Worm (Caenorhabditis elegans) whole organism, L2 larva: ENCODE results near the gene gas-1.

Experiments used
- C34F6.9 ChIP-seq: fragments of 150-350 bp; optimal IDR thresholded peaks from 2 replicates; lab custom pipeline; 2014; ENCODE audit warnings: missing biosample characterization, missing genetic modification characterization
- ZK546.5 ChIP-seq: sonication (generic microtip); optimal IDR thresholded peaks from 2 replicates; lab custom pipeline; 2017; ENCODE audit warnings: missing biosample characterization, missing genetic modification characterization
- egl-27 ChIP-seq: sonication (generic microtip); optimal IDR thresholded peaks from 3 replicates; lab custom pipeline; 2017; ENCODE audit warnings: missing biosample characterization, missing genetic modification reagents, missing genetic modification characterization
- lin-11 ChIP-seq: fragments of 150-350 bp; sonication (generic microtip); optimal IDR thresholded peaks from 2 replicates; lab custom pipeline; 2014; ENCODE audit warnings: missing biosample characterization, missing genetic modification characterization, inconsistent platforms, mixed read lengths
- nhr-25 ChIP-seq: fragments of 150-350 bp; sonication (generic microtip); optimal IDR thresholded peaks from 3 replicates; lab custom pipeline; 2014; ENCODE audit warnings: missing biosample characterization, missing genetic modification characterization
- nhr-77 ChIP-seq: fragments of 150-350 bp; optimal IDR thresholded peaks from 2 replicates; lab custom pipeline; 2014; ENCODE audit warnings: missing biosample characterization, missing genetic modification characterization
- unc-39 ChIP-seq: fragments of 150-350 bp; optimal IDR thresholded peaks from 2 replicates; lab custom pipeline; 2014; ENCODE audit warnings: missing biosample characterization, missing genetic modification characterization
- zag-1 ChIP-seq: fragments of 150-350 bp; optimal IDR thresholded peaks from 2 replicates; lab custom pipeline; 2014; ENCODE audit warnings: missing biosample characterization, missing genetic modification characterization
- ztf-11 ChIP-seq: sonication (generic microtip); optimal IDR thresholded peaks from 2 replicates; lab custom pipeline; 2017; ENCODE audit warnings: missing biosample characterization, missing genetic modification characterization
- ztf-4 ChIP-seq: fragments of 150-350 bp; optimal IDR thresholded peaks from 2 replicates; lab custom pipeline; 2014; ENCODE audit warnings: missing biosample characterization, missing genetic modification characterization

ce11 chrX:15600512-15601117 is 10.4 kb upstream of the gas-1 start, which contains the start of gene ent-2:
- TF ChIP-seq ztf-4 = no peak
- no peak for TF ChIP-seq ZK546.5 (tag; lab: Kevin White, UChicago)
- no peak for TF ChIP-seq nhr-25 (tag; lab: Kevin White, UChicago)
- no peak for TF ChIP-seq zag-1 (tag; lab: Kevin White, UChicago)
- no peak for TF ChIP-seq egl-27 (tag; lab: Kevin White, UChicago)
- no peak for TF ChIP-seq nhr-77 (tag; lab: Kevin White, UChicago)
- peak; percentile 44 for TF ChIP-seq C34F6.9 (tag; lab: Kevin White, UChicago)
- TF ChIP-seq ztf-11 (tag; lab: Kevin White, UChicago) = no peak
- TF ChIP-seq lin-11 (tag; lab: Kevin White, UChicago) = peak; percentile 67
- no peak for TF ChIP-seq unc-39 (tag; lab: Kevin White, UChicago)
